Fruit fly (Drosophila melanogaster) Kc167 (cell line): Measurements from ENCODE around the gene SLIRP1.

Experiments
- Myc ChIP-seq: fragments of >200 bp; optimal IDR thresholded peaks from 2 replicates; lab custom pipeline; 2017; ENCODE audit warnings: missing external identifiers
- Sin3A ChIP-seq: fragments of >200 bp; optimal IDR thresholded peaks from 2 replicates; lab custom pipeline; 2018; ENCODE audit warnings: missing external identifiers
- h ChIP-seq: fragments of >200 bp; optimal IDR thresholded peaks from 3 replicates; lab custom pipeline; 2018; ENCODE audit warnings: missing external identifiers
- insv ChIP-seq: fragments of >200 bp; optimal IDR thresholded peaks from 3 replicates; lab custom pipeline; 2018; ENCODE audit warnings: missing external identifiers
- psq ChIP-seq: fragments of >200 bp; optimal IDR thresholded peaks from 2 replicates; lab custom pipeline; 2017; ENCODE audit warnings: missing external identifiers
- ttk ChIP-seq: sonication (Bioruptor generic); optimal IDR thresholded peaks from 2 replicates; lab custom pipeline; 2017; ENCODE audit warnings: missing external identifiers

The SLIRP1 gene

DNA sequence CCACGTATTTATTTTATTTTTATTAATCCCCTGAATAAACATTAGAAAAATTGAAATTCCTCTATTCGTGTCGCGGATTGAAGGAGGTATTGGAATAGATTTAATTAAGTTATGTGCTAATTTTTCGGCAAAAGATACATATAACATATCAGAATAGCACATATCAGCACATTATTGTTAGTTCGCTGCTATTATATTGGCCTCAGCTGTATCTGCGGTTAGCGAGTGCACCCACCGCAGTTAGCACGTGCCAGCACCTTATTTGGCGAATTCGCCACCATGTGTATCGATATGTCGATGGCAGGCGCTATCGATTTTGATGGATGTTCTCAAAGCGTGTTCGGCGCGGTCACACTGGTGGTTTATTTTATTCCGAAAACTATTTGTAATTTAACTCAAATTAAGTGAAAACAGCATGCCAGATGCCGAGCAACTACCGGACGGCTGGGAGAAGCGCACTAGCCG, 26.0 kb upstream of the SLIRP1 start, which contains the start of gene dod:
Gene dod, plus strand, starts transcription at position 323 of the 465 bp plus-strand sequence.
- TF ChIP-seq ttk (lab: Kevin White, UChicago) (no peak), Sin3A (no peak), h (no peak), Myc (lab: Kevin White, UChicago) (no peak), insv (lab: Kevin White, UChicago) (no peak), psq (lab: Kevin White, UChicago) (no peak)

DNA sequence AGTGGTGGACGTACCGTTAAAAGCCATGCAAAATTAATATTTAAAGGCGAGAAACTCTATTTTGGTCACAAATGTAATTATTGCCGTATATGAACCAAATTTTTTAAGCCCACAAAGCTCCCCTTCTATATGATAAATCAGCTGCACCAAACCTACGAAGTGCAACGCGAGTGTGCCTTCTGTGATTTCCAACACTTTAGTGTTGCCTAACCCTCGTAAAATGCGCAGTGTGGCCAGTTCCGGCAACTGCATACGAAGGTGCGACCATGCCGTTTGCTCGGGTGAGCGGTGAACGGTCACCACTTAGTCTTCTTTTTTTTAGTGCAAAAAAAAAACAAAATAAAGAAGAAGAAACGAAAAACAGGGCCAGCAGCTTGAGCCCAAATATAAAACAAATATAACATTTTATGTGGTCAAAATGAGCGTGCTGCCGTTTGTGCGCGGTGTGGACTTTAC, 20.4 kb upstream of the SLIRP1 start, which contains the start of the genes tty and fliI:
Gene tty, minus strand, starts transcription at position 201 of the 456 bp plus-strand sequence.
Gene fliI, plus strand, starts transcription at position 266 of the 456 bp plus-strand sequence.
- TF ChIP-seq h (no peak), Sin3A (no peak), ttk (lab: Kevin White, UChicago) (no peak), insv (lab: Kevin White, UChicago) (no peak), psq (lab: Kevin White, UChicago) (no peak), Myc (lab: Kevin White, UChicago) (no peak)

DNA sequence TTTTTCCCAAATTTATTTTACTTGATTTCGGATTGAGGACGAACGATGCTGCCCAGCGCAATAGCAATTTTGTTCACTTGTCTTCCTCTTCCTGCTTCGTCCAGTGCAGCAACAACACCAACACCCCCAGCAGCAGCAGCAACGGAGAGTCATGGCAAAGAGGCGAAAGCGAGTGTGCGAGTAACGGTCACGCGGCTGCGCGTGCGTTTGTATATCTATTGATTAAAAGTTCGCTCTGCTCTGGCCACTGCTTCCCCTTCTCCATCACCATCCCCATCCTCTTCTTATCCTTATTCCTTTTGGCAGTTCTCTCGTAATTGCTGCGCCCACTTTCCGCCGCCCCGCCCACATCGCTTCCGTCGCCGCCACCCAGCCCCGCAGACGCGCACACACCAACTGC, 19.1 kb upstream of the SLIRP1 start:
- no peak for TF ChIP-seq Myc (lab: Kevin White, UChicago)
- TF ChIP-seq Sin3A: no peak
- TF ChIP-seq ttk (lab: Kevin White, UChicago): no peak
- TF ChIP-seq psq (lab: Kevin White, UChicago): no peak

DNA sequence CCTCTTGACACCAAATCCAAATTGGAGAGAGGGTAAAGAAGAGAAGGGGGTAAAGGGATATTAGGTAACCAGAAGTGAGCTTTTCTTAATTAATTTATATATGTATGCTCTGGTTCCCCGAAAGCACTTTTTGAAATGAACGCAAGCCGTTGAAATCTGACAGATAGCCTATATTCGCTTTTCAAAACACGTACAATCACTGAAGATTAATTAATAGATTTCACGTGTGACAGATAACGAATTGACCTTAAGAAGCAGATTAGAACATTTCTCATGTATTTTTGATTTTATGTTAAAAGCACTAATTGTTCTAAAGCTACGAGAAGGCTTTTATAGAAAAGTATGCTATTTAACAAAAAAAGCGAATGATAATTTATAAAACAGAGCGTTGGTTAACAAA, 18.0 kb upstream of the SLIRP1 start:
- no peak for TF ChIP-seq Myc (lab: Kevin White, UChicago)
- no peak for TF ChIP-seq psq (lab: Kevin White, UChicago)
- no peak for TF ChIP-seq h
- TF ChIP-seq insv (lab: Kevin White, UChicago): no peak
- TF ChIP-seq Sin3A: no peak
- no peak for TF ChIP-seq ttk (lab: Kevin White, UChicago)

DNA sequence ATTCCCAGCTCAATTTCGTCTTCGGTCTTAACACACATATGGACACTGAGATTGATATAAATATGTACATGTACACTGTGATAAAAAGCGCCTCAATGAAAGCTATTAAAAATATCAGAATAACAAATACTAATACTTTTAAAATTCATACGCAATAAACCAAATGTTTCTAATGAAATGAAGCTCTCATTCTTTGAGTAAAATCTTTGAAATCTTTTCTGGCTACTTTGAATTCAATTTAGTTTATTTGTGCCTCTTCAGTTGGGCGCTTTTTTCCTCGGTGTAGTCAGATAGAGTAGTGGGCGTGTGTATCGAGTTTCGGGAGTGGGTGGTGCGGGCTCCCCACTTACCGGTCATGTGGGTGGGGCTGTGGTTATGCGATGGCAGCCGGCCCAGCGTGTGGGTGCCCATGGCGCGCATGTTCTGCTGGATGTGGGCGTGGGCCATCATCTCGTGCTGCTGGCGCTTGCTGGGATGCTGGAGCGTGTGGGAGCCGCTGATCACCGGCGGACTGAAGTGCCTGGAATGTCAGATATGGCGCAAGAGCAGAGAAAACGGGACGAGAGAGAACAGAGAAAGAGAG, 15.5 kb upstream of the SLIRP1 start:
- no peak for TF ChIP-seq ttk (lab: Kevin White, UChicago)
- TF ChIP-seq Sin3A: no peak
- TF ChIP-seq Myc (lab: Kevin White, UChicago): no peak
- no peak for TF ChIP-seq psq (lab: Kevin White, UChicago)
- TF ChIP-seq insv (lab: Kevin White, UChicago): no peak
- no peak for TF ChIP-seq h

DNA sequence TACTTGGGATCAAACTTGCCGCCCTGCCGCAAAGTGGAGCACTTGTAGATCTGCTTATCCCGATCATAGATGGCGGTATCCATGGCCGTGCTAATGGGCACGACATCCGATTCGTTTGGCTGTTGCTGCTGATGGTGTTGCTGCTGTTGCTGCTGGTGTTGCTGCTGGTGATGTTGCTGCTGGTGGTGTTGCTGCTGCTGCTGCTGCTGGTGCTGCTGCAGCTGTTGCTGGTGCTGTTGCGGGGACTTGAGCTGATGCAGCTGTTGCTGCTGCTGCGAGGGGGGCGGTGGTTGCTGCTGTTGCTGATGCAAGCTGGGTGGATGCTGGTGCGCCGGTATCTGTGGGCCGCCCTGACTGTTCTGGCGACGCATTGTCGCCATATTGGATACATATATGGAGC, 14.0 kb upstream of the SLIRP1 start:
- TF ChIP-seq psq (lab: Kevin White, UChicago): no peak
- TF ChIP-seq h: no peak
- no peak for TF ChIP-seq Myc (lab: Kevin White, UChicago)
- no peak for TF ChIP-seq ttk (lab: Kevin White, UChicago)
- TF ChIP-seq insv (lab: Kevin White, UChicago): no peak
- no peak for TF ChIP-seq Sin3A

DNA sequence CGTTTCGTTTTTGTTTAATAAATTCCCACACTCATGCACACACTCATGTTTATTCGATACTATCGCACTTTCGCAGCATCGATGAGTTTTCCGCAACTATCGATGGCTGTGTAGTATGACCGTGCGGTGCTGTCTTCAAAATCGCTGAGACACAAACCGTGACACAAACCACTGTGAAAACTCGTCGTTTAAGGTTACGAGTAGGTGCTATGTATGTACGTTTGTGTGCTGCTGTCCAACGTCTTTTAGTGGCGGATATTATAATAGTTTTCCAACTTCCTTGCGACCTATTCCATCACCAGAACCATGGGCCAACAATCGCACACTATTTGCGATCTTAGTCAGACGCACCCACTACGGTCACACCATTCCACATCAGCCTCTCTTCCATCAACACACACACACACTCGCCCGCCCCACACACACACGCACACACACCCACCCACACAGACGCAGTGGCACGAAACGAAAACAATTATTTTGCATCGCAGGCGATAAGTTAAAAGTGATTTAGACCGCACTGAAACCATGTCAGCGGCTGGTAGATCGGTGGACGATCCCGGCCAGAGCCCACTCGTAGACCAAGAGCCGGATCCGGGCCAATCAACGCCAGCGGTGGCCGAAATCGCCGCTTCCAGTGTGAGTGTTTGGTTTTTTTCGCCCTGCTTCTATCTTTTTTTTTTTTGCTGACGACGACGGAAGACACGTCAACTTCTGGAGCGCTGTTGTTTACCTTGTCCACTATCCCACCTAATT, 5.0 kb upstream of the SLIRP1 start, which contains the start of the genes Dd and CG1486:
Gene Dd, minus strand, starts transcription at position 77 of the 756 bp plus-strand sequence.
Gene CG1486, plus strand, starts transcription at position 114 of the 756 bp plus-strand sequence.
- no peak for TF ChIP-seq ttk (lab: Kevin White, UChicago)
- TF ChIP-seq Sin3A: peak; percentile 13

DNA sequence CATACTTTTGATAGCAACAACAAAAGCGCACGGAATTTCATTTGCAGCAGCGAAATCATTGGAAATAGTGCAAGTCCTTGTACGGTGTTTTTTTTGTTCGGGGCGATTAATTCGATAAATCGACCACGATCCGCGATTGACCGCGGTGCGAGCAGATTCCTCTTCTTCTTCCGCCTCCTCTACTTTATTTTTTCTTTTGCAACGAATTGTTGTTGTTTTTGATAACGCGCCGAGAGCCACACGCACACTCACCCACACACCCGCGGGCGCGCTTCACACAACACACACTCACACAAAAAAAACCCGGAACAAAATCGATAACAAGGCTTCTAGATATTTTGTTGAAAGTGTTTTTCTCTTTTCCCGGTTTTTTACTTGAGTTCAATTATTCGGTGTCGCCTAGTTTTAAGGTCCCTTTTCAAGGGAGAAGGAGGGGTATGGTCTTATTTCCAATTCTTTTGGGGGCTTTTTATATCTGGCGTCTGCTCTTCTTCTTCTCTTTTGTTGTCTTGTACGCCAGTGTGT, 4.1 kb upstream of the SLIRP1 start:
- TF ChIP-seq Myc (lab: Kevin White, UChicago): no peak
- TF ChIP-seq Sin3A: no peak
- TF ChIP-seq psq (lab: Kevin White, UChicago): no peak
- no peak for TF ChIP-seq h
- no peak for TF ChIP-seq ttk (lab: Kevin White, UChicago)
- TF ChIP-seq insv (lab: Kevin White, UChicago): no peak

DNA sequence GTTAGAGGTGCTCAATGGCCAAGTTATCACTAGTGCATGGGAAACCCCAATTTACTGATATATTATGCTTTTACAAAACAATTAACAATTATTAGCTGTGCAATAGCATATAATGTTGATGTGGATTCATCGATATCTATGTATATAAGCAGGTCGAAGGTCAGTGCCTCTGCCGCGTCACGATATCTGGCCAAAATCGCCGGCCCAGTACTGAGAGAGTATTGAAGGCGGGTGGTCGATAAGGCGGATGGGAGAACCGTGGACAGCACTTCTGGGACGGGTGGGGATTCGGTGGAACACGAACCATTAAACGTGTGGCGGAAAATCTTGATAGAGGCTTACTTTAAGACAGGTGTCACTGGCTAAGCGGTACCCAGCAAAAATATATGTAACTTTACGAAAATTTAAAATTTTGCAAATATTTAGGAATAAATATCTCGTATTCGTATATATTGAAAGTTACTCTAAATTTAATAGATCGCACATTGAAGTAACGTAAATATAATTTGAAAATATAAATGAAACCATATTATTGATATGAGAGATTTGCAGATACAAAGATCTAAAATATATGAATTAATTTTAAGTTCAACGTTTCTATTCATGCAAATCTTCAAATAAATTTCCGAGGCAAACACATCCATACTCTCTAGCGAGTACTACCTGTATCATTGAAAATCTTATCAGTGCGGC, 3.3 kb upstream of the SLIRP1 start:
- TF ChIP-seq psq (lab: Kevin White, UChicago) (no peak), insv (lab: Kevin White, UChicago) (no peak), h (no peak)

DNA sequence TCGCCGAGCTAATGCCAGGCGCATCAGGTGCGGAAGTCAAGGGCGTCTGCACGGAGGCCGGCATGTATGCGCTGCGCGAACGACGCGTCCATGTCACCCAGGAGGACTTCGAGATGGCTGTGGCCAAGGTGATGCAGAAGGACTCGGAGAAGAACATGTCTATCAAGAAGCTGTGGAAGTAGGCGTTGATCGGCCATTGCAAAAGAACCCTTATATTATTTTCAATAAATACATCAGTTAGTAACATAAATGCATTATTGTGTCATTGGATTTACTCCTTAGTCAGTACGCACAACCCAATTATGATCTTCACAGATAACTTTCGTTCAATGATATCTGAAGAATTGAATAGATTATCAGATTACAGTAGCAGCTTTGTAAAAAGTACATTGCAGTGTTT, 1.7 kb downstream of the SLIRP1 start, which contains the start of gene CG1801:
Gene CG1801, minus strand, starts transcription at position 101 of the 400 bp plus-strand sequence.
- TF ChIP-seq ttk (lab: Kevin White, UChicago) (no peak), insv (lab: Kevin White, UChicago) (no peak), Sin3A (no peak), Myc (lab: Kevin White, UChicago) (no peak), psq (lab: Kevin White, UChicago) (no peak), h (no peak)

DNA sequence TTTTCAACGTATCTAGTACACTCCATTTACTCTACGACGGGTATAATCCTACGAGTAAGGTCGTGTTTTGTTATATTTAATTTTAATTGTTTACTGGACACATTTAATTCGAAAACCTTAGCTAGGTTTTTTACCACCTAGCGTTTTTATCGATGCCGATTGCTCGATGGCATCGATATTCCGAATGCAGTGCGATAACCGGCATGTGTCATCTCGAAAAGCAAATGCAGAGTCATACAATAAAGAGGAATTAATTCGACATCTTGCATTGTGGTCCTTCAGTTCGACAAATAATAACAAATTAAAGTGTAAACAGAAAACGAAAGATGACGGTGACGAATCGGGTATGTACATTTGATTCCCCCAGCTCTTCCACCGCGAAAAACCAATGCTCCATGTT, 3.2 kb downstream of the SLIRP1 start, which contains the start of gene Rpt6:
Gene Rpt6, plus strand, starts transcription at position 201 of the 400 bp plus-strand sequence.
- no peak for TF ChIP-seq ttk (lab: Kevin White, UChicago)
- TF ChIP-seq h: no peak
- no peak for TF ChIP-seq insv (lab: Kevin White, UChicago)
- TF ChIP-seq Sin3A: no peak
- no peak for TF ChIP-seq Myc (lab: Kevin White, UChicago)
- no peak for TF ChIP-seq psq (lab: Kevin White, UChicago)
